Fruit fly (Drosophila melanogaster) whole organism, prepupa: ENCODE data around the gene HDAC4.

Experiments
- CG10669 ChIP-seq: fragments of 200-800 bp; sonication (Bioruptor generic); optimal IDR thresholded peaks from 3 replicates; lab custom pipeline; 2018; ENCODE audit warnings: missing biosample characterization, mild to moderate bottlenecking, missing genetic modification characterization, moderate library complexity
- CG11294 ChIP-seq: fragments of 200-800 bp; sonication (Bioruptor generic); IDR thresholded peaks from 2 replicates; pipeline ENCODE4 v1.3.6; 2022; ENCODE audit warnings: missing biosample characterization, missing genetic modification characterization
- CG31627 ChIP-seq: fragments of 200-800 bp; sonication (Bioruptor generic); optimal IDR thresholded peaks from 3 replicates; lab custom pipeline; 2016; ENCODE audit warnings: missing biosample characterization, missing genetic modification characterization
- CG9139 ChIP-seq: fragments of 200-800 bp; sonication (Bioruptor generic); optimal IDR thresholded peaks from 3 replicates; lab custom pipeline; 2017; ENCODE audit warnings: missing biosample characterization, mild to moderate bottlenecking, missing genetic modification characterization
- Eip78C ChIP-seq: fragments of 200-800 bp; sonication (Bioruptor generic); peaks from one replicate; lab custom pipeline; 2016; ENCODE audit warnings: missing biosample characterization, missing genetic modification characterization
- cyc ChIP-seq: fragments of 200-800 bp; sonication (Bioruptor generic); optimal IDR thresholded peaks from 3 replicates; lab custom pipeline; 2016; ENCODE audit warnings: missing biosample characterization, missing genetic modification characterization
- eg ChIP-seq: fragments of 200-800 bp; sonication (Bioruptor generic); IDR thresholded peaks from 3 replicates; pipeline ENCODE4 v1.3.6; 2022; ENCODE audit warnings: missing biosample characterization, missing genetic modification characterization

- no peak for TF ChIP-seq CG9139 (GFP tag; lab: Kevin White, UChicago)
- TF ChIP-seq CG11294 (GFP tag; lab: Robert Waterston, UW): peak; percentile 25; the same call in 1 of the 2 replicates
- TF ChIP-seq eg (GFP tag; lab: Robert Waterston, UW): peak; percentile 64
- TF ChIP-seq CG10669: peak; percentile 40
- TF ChIP-seq cyc (GFP tag; lab: Kevin White, UChicago): no peak
- peak; percentile 79 for TF ChIP-seq Eip78C (GFP tag; lab: Kevin White, UChicago)
- no peak for TF ChIP-seq CG31627 (GFP tag; lab: Kevin White, UChicago)
These were observed 8.7 kb downstream of the HDAC4 start for dm6 chrX:13276713-13277112.
